Worm (Caenorhabditis elegans): ENCODE measurements around the gene str-60.

- TF ChIP-seq him-1 (tag; optimal IDR thresholded peaks at IDR 0.05) (no peak), dao-5 (tag; optimal IDR thresholded peaks at IDR 0.05) (no peak), W03F9.2 (tag; optimal IDR thresholded peaks at IDR 0.05) (no peak)
Observed at ce11 chrV:15888751-15889150, 9.0 kb upstream of the str-60 start, which contains the start of gene cgt-1.
